Worm (Caenorhabditis elegans) whole organism, early embryonic: ENCODE data around the gene stg-1.

Experiments
- B0310.2 ChIP-seq: sonication (generic microtip); optimal IDR thresholded peaks from 2 replicates; lab custom pipeline; 2016; ENCODE audit warnings: mild to moderate bottlenecking, missing genetic modification characterization, missing compliant biosample characterization
- F13C5.2 ChIP-seq: sonication (generic microtip); optimal IDR thresholded peaks from 2 replicates; lab custom pipeline; 2017; ENCODE audit warnings: mild to moderate bottlenecking, missing genetic modification characterization, inconsistent platforms, missing compliant biosample characterization
- aly-1 ChIP-seq: sonication (generic microtip); optimal IDR thresholded peaks from 2 replicates; lab custom pipeline; 2016; ENCODE audit warnings: missing genetic modification characterization, missing compliant biosample characterization
- ama-1 ChIP-seq: fragments of 150-350 bp; optimal IDR thresholded peaks from 2 replicates; lab custom pipeline; 2014
- ets-7 ChIP-seq: sonication (generic microtip); optimal IDR thresholded peaks from 2 replicates; lab custom pipeline; 2016; ENCODE audit warnings: missing genotype, missing genetic modification characterization, missing compliant biosample characterization
- flt-1 ChIP-seq: fragments of 200-800 bp; sonication (Bioruptor generic); IDR thresholded peaks from 2 replicates; pipeline ENCODE4 v1.3.6; 2022; ENCODE audit warnings: missing genetic modification characterization, missing compliant biosample characterization
- hmg-4 ChIP-seq: fragments of 200-800 bp; sonication (Bioruptor generic); optimal IDR thresholded peaks from 2 replicates; lab custom pipeline; 2018; ENCODE audit warnings: mild to moderate bottlenecking, missing genetic modification characterization, missing compliant biosample characterization
- scrt-1 ChIP-seq: fragments of 200-800 bp; sonication (Bioruptor generic); IDR thresholded peaks from 2 replicates; pipeline ENCODE4 v1.3.6; 2022; ENCODE audit warnings: missing genetic modification characterization, missing compliant biosample characterization
- sea-1 ChIP-seq: fragments of 200-800 bp; sonication (Bioruptor generic); conservative IDR thresholded peaks from 2 replicates; pipeline ENCODE4 v1.3.6; 2022; ENCODE audit warnings: missing genetic modification characterization, missing compliant biosample characterization
- tbx-37 ChIP-seq: fragments of 200-800 bp; sonication (Bioruptor generic); conservative IDR thresholded peaks from 2 replicates; pipeline ENCODE4 v1.3.6; 2022; ENCODE audit warnings: missing genetic modification reagents, missing genetic modification characterization, missing compliant biosample characterization

ce11 chrII:10094190-10094923 lies 33.9 kb upstream of the stg-1 start, which contains the start of gene lact-2:
- TF ChIP-seq tbx-37 (GFP tag; lab: Robert Waterston, UW) (no peak), ets-7 (no peak), sea-1 (no peak), scrt-1 (GFP tag; lab: Robert Waterston, UW) (no peak), ama-1 (lab: Kevin White, UChicago) (no peak), hmg-4 (GFP tag; lab: Kevin White, UChicago) (no peak), aly-1 (tag; lab: Kevin White, UChicago) (no peak), B0310.2 (tag; lab: Kevin White, UChicago) (no peak), F13C5.2 (tag; lab: Kevin White, UChicago) (no peak), flt-1 (no peak)
